Comparison of ENCODE assay signal across 1 fruit fly cellular context in genomic region chr3R:16449187-16449973, dm6.
A peak's percentile ranks its signal among the peaks of the same experiment; 100 is the strongest.
TF ChIP-seq lines count a peak whose summit lies in the region.

No protein-coding gene starts in this region.

TF ChIP-seq in whole organism, embryonic, 481 proteins besides CTCF, POLR2A, EP300 and RAD21 (continued from another document):
- TF ChIP-seq CG12769 (tag; optimal IDR thresholded peaks at IDR 0.05; lab: Kevin White, UChicago) (peak; percentile 78), CG3995 (GFP tag; optimal IDR thresholded peaks at IDR 0.05; lab: Kevin White, UChicago) (peak; percentile 23), CG8281 (tag; optimal IDR thresholded peaks at IDR 0.05; lab: Kevin White, UChicago) (peak; percentile 82), Hr51 (GFP tag; optimal IDR thresholded peaks at IDR 0.05; lab: Kevin White, UChicago) (peak; percentile 81 to 83), Rfx (GFP tag; IDR thresholded peaks at IDR 0.05; lab: Robert Waterston, UW) (peak; percentile 90), Poxn (GFP tag; IDR thresholded peaks at IDR 0.05; lab: Robert Waterston, UW) (peak; percentile 49; the same call in 1 of the 2 replicates), CG14050 (GFP tag; IDR thresholded peaks at IDR 0.05; lab: Robert Waterston, UW) (peak; percentile 87), psq (GFP tag; optimal IDR thresholded peaks at IDR 0.05; lab: Kevin White, UChicago) (peak; percentile 75), CG43689 (GFP tag; IDR thresholded peaks at IDR 0.05; lab: Robert Waterston, UW) (peak; percentile 83), CG16779 (GFP tag; IDR thresholded peaks at IDR 0.05; lab: Robert Waterston, UW) (peak; percentile 84), ken (GFP tag; IDR thresholded peaks at IDR 0.05; lab: Robert Waterston, UW) (peak; percentile 99), usp (GFP tag; optimal IDR thresholded peaks at IDR 0.05; lab: Kevin White, UChicago) (no peak), CG11398 (GFP tag; optimal IDR thresholded peaks at IDR 0.05; lab: Kevin White, UChicago) (peak; percentile 81), insv (GFP tag; optimal IDR thresholded peaks at IDR 0.05; lab: Kevin White, UChicago) (peak; percentile 20 to 40), ro (GFP tag; IDR thresholded peaks at IDR 0.05; lab: Robert Waterston, UW) (peak; percentile 86), CG14965 (GFP tag; optimal IDR thresholded peaks at IDR 0.05; lab: Kevin White, UChicago; ENCODE audit: borderline replicate concordance) (peak; percentile 73), Fer1 (GFP tag; optimal IDR thresholded peaks at IDR 0.05; lab: Kevin White, UChicago) (peak; percentile 45), Mad (GFP tag; optimal IDR thresholded peaks at IDR 0.05; lab: Kevin White, UChicago) (peak; percentile 91), CG5245 (GFP tag; optimal IDR thresholded peaks at IDR 0.05; lab: Kevin White, UChicago) (peak; percentile 96), CG2129 (GFP tag; IDR thresholded peaks at IDR 0.05; lab: Robert Waterston, UW; ENCODE audit: partially characterized antibody) (no peak), Mes4 (GFP tag; optimal IDR thresholded peaks at IDR 0.05; lab: Kevin White, UChicago) (peak; percentile 78), Camta (GFP tag; optimal IDR thresholded peaks at IDR 0.05; lab: Kevin White, UChicago) (peak; percentile 88), trh (GFP tag; optimal IDR thresholded peaks at IDR 0.05; lab: Kevin White, UChicago) (peak; percentile 84), ftz-f1 (GFP tag; optimal IDR thresholded peaks at IDR 0.05; lab: Kevin White, UChicago) (no peak), Spps (tag; optimal IDR thresholded peaks at IDR 0.05; lab: Kevin White, UChicago) (peak; percentile 94), CG8359 (GFP tag; optimal IDR thresholded peaks at IDR 0.05; lab: Kevin White, UChicago; ENCODE audit: borderline replicate concordance) (peak; percentile 84), gro (GFP tag; optimal IDR thresholded peaks at IDR 0.05; lab: Kevin White, UChicago) (peak; percentile 74), CG4404 (GFP tag; IDR thresholded peaks at IDR 0.05; lab: Robert Waterston, UW) (peak; percentile 95), eyg (GFP tag; optimal IDR thresholded peaks at IDR 0.05; lab: Kevin White, UChicago) (peak; percentile 82), CG17361 (GFP tag; IDR thresholded peaks at IDR 0.05; lab: Robert Waterston, UW) (peak; percentile 97), CG10431 (GFP tag; optimal IDR thresholded peaks at IDR 0.05; lab: Kevin White, UChicago) (peak; percentile 95), CrebB (tag; optimal IDR thresholded peaks at IDR 0.05; lab: Kevin White, UChicago) (peak; percentile 77), chif (GFP tag; optimal IDR thresholded peaks at IDR 0.05; lab: Kevin White, UChicago) (peak; percentile 93 to 96), cg (GFP tag; optimal IDR thresholded peaks at IDR 0.05; lab: Kevin White, UChicago) (peak; percentile 66), zf30C (GFP tag; optimal IDR thresholded peaks at IDR 0.05; lab: Kevin White, UChicago) (no peak), sc (optimal IDR thresholded peaks at IDR 0.05; lab: Kevin White, UChicago) (no peak), sc (GFP tag; optimal IDR thresholded peaks at IDR 0.05; lab: Kevin White, UChicago) (peak; percentile 87), tup (GFP tag; optimal IDR thresholded peaks at IDR 0.05; lab: Kevin White, UChicago) (peak; percentile 84), CG17385 (GFP tag; optimal IDR thresholded peaks at IDR 0.05; lab: Kevin White, UChicago) (peak; percentile 83), gfzf (GFP tag; optimal IDR thresholded peaks at IDR 0.05; lab: Kevin White, UChicago) (peak; percentile 24)
